Fruit fly (Drosophila melanogaster) whole organism, embryonic: Measurements from ENCODE around the gene CG12289.

Experiments
- Adf1 ChIP-seq: fragments of 200-800 bp; sonication (Bioruptor generic); IDR thresholded peaks from 2 replicates; pipeline ENCODE4 v1.3.6; 2022; ENCODE audit warnings: missing biosample characterization, missing genetic modification characterization
- Awh ChIP-seq: fragments of 200-800 bp; sonication (Bioruptor generic); IDR thresholded peaks from 2 replicates; pipeline ENCODE4, ENCODE4 v1.3.6; 2022; ENCODE audit warnings: missing biosample characterization, missing genetic modification characterization
- Bdp1 ChIP-seq: fragments of 200-800 bp; sonication (Bioruptor generic); optimal IDR thresholded peaks from 3 replicates; lab custom pipeline; 2016; ENCODE audit warnings: missing biosample characterization, missing genetic modification characterization
- CG10147 ChIP-seq: fragments of 200-800 bp; sonication (Bioruptor generic); optimal IDR thresholded peaks from 2 replicates; lab custom pipeline; 2019; ENCODE audit warnings: missing biosample characterization, mild to moderate bottlenecking, missing genetic modification characterization, moderate library complexity
- CG10209 ChIP-seq: fragments of 200-800 bp; sonication (Bioruptor generic); optimal IDR thresholded peaks from 3 replicates; lab custom pipeline; 2017; ENCODE audit warnings: missing biosample characterization, mild to moderate bottlenecking, missing genetic modification characterization, missing genetic modification reagents
- CG10462 ChIP-seq: fragments of 200-800 bp; sonication (Bioruptor generic); optimal IDR thresholded peaks from 2 replicates; lab custom pipeline; 2016; ENCODE audit warnings: missing biosample characterization, missing genetic modification characterization
- CG10543 ChIP-seq: fragments of 200-800 bp; sonication (Bioruptor generic); optimal IDR thresholded peaks from 3 replicates; lab custom pipeline; 2017; ENCODE audit warnings: missing biosample characterization, mild to moderate bottlenecking, missing genetic modification characterization, moderate library complexity
- CG11093 ChIP-seq: fragments of 200-800 bp; sonication (Bioruptor generic); IDR thresholded peaks from 3 replicates; pipeline ENCODE4 v1.3.6; 2022; ENCODE audit warnings: missing biosample characterization, missing genetic modification characterization
- CG11247 ChIP-seq: fragments of 200-800 bp; sonication (Bioruptor generic); IDR thresholded peaks from 2 replicates; pipeline ENCODE4 v1.3.6; 2022; ENCODE audit warnings: missing biosample characterization, missing genetic modification characterization
- CG12769 ChIP-seq: fragments of 200-800 bp; sonication (Bioruptor generic); optimal IDR thresholded peaks from 2 replicates; lab custom pipeline; 2019; ENCODE audit warnings: missing biosample characterization, mild to moderate bottlenecking, missing genetic modification characterization, moderate library complexity
- CG15269 ChIP-seq: fragments of 200-800 bp; sonication (Bioruptor generic); optimal IDR thresholded peaks from 2 replicates; lab custom pipeline; 2018; ENCODE audit warnings: missing biosample characterization, mild to moderate bottlenecking, missing genetic modification characterization, moderate library complexity
- CG1603 ChIP-seq: fragments of 200-800 bp; sonication (Bioruptor generic); optimal IDR thresholded peaks from 2 replicates; lab custom pipeline; 2019; ENCODE audit warnings: missing biosample characterization, mild to moderate bottlenecking, missing genetic modification characterization, moderate library complexity
- CG17568 ChIP-seq: fragments of 200-800 bp; sonication (Bioruptor generic); optimal IDR thresholded peaks from 2 replicates; lab custom pipeline; 2018; ENCODE audit warnings: missing biosample characterization, mild to moderate bottlenecking, missing genetic modification characterization, moderate library complexity
- CG2199 ChIP-seq: fragments of 200-800 bp; sonication (Bioruptor generic); IDR thresholded peaks from 3 replicates; pipeline ENCODE4 v1.3.6; 2022; ENCODE audit warnings: missing biosample characterization, missing genetic modification characterization
- CG2712 ChIP-seq: fragments of 200-800 bp; optimal IDR thresholded peaks from 3 replicates; lab custom pipeline; 2019; ENCODE audit warnings: missing biosample characterization, mild to moderate bottlenecking, missing genetic modification characterization, moderate library complexity
- CG3281 ChIP-seq: fragments of 200-800 bp; sonication (Bioruptor generic); optimal IDR thresholded peaks from 3 replicates; lab custom pipeline; 2017; ENCODE audit warnings: missing biosample characterization, mild to moderate bottlenecking, missing genetic modification characterization
- CG34422 ChIP-seq: fragments of 200-800 bp; sonication (Bioruptor generic); IDR thresholded peaks from 3 replicates; pipeline ENCODE4 v1.3.6; 2022; ENCODE audit warnings: missing biosample characterization, missing genetic modification characterization
- CG4282 ChIP-seq: fragments of 200-800 bp; sonication (Bioruptor generic); optimal IDR thresholded peaks from 2 replicates; lab custom pipeline; 2016; ENCODE audit warnings: missing biosample characterization, missing genetic modification characterization
- CG4424 ChIP-seq: fragments of 200-800 bp; sonication (Bioruptor generic); optimal IDR thresholded peaks from 3 replicates; lab custom pipeline; 2016; ENCODE audit warnings: missing biosample characterization, missing genetic modification characterization
- CG9932 ChIP-seq: fragments of 200-800 bp; sonication (Bioruptor generic); IDR thresholded peaks from 2 replicates; pipeline ENCODE4 v1.3.6; 2022; ENCODE audit warnings: missing biosample characterization, missing genetic modification characterization
- CrebB ChIP-seq: fragments of 200-800 bp; sonication (Bioruptor generic); optimal IDR thresholded peaks from 3 replicates; lab custom pipeline; 2018; ENCODE audit warnings: missing biosample characterization, mild to moderate bottlenecking, missing genetic modification characterization
- Dip2 ChIP-seq: fragments of 200-800 bp; sonication (Bioruptor generic); IDR thresholded peaks from 2 replicates; pipeline ENCODE4 v1.3.6; 2022; ENCODE audit warnings: missing biosample characterization, missing genetic modification characterization
- Drgx ChIP-seq: fragments of 200-800 bp; sonication (Bioruptor generic); IDR thresholded peaks from 2 replicates; pipeline ENCODE4 v1.3.6; 2022; ENCODE audit warnings: missing biosample characterization, missing genetic modification characterization
- Eip74EF ChIP-seq, 2 experiments: fragments of 200-800 bp in 1 of 2; fragments of >200 bp in 1 of 2; sonication (Bioruptor generic) in 1 of 2; optimal IDR thresholded peaks; 2 replicates each; lab custom pipeline; 2017 to 2019; ENCODE audit warnings: missing biosample characterization in 2 of 2, missing genetic modification characterization in 2 of 2, mild to moderate bottlenecking in 1 of 2, moderate library complexity in 1 of 2
- Fer1 ChIP-seq: fragments of 200-800 bp; sonication (Bioruptor generic); optimal IDR thresholded peaks from 2 replicates; lab custom pipeline; 2017; ENCODE audit warnings: missing biosample characterization, mild to moderate bottlenecking, missing genetic modification characterization
- Hey ChIP-seq: fragments of 200-800 bp; sonication (Bioruptor generic); optimal IDR thresholded peaks from 3 replicates; lab custom pipeline; 2018; ENCODE audit warnings: missing biosample characterization, mild to moderate bottlenecking, missing genetic modification characterization
- Hsf ChIP-seq: fragments of 200-800 bp; sonication (Bioruptor generic); optimal IDR thresholded peaks from 3 replicates; lab custom pipeline; 2016; ENCODE audit warnings: missing biosample characterization, missing genetic modification characterization
- Lpt ChIP-seq: fragments of >200 bp; optimal IDR thresholded peaks from 2 replicates; lab custom pipeline; 2018; ENCODE audit warnings: missing biosample characterization, missing genetic modification characterization
- abd-A ChIP-seq: fragments of 200-800 bp; sonication (Bioruptor generic); optimal IDR thresholded peaks from 3 replicates; lab custom pipeline; 2019; ENCODE audit warnings: missing biosample characterization, mild to moderate bottlenecking, missing genetic modification characterization, moderate library complexity
- amos ChIP-seq: fragments of 200-800 bp; sonication (Bioruptor generic); IDR thresholded peaks from 2 replicates; pipeline ENCODE4 v1.3.6; 2022; ENCODE audit warnings: missing biosample characterization, missing genetic modification characterization; ENCODE audit not compliant: partially characterized antibody
- cg ChIP-seq: fragments of 200-800 bp; sonication (Bioruptor generic); optimal IDR thresholded peaks from 3 replicates; lab custom pipeline; 2019; ENCODE audit warnings: missing biosample characterization, mild to moderate bottlenecking, missing genetic modification characterization, moderate library complexity
- ems ChIP-seq: fragments of 200-800 bp; sonication (Bioruptor generic); optimal IDR thresholded peaks from 3 replicates; lab custom pipeline; 2016; ENCODE audit warnings: missing biosample characterization, missing genetic modification characterization
- eve ChIP-seq, 2 experiments: fragments of >200 bp; optimal IDR thresholded peaks; 2 replicates each; lab custom pipeline; 2017; ENCODE audit warnings: missing biosample characterization in 2 of 2, missing genetic modification characterization in 2 of 2
- exex ChIP-seq: fragments of 200-800 bp; sonication (Bioruptor generic); optimal IDR thresholded peaks from 4 replicates; lab custom pipeline; 2018; ENCODE audit warnings: missing biosample characterization, mild to moderate bottlenecking, missing genetic modification characterization, moderate library complexity
- ftz-f1 ChIP-seq: fragments of 200-800 bp; sonication (Bioruptor generic); optimal IDR thresholded peaks from 2 replicates; lab custom pipeline; 2016; ENCODE audit warnings: missing biosample characterization, missing genetic modification characterization
- gcm ChIP-seq: fragments of 200-800 bp; sonication (Bioruptor generic); optimal IDR thresholded peaks from 2 replicates; lab custom pipeline; 2019; ENCODE audit warnings: missing biosample characterization, mild to moderate bottlenecking, missing genetic modification characterization, moderate library complexity
- hb ChIP-seq: fragments of 200-800 bp; sonication (Bioruptor generic); IDR thresholded peaks from 3 replicates; pipeline ENCODE4 v1.3.6; 2022; ENCODE audit warnings: missing biosample characterization, missing genetic modification characterization; ENCODE audit not compliant: partially characterized antibody
- lilli ChIP-seq: fragments of 200-800 bp; sonication (Bioruptor generic); optimal IDR thresholded peaks from 3 replicates; lab custom pipeline; 2016; ENCODE audit warnings: missing biosample characterization, missing genetic modification characterization
- nom ChIP-seq: fragments of 200-800 bp; sonication (Bioruptor generic); optimal IDR thresholded peaks from 2 replicates; lab custom pipeline; 2017; ENCODE audit warnings: missing biosample characterization, missing genetic modification characterization, mild to moderate bottlenecking, moderate library complexity, missing genetic modification reagents
- pb ChIP-seq: fragments of 200-800 bp; sonication (Bioruptor generic); optimal IDR thresholded peaks from 3 replicates; lab custom pipeline; 2016; ENCODE audit warnings: missing biosample characterization, missing genetic modification characterization
- rib ChIP-seq: fragments of 200-800 bp; sonication (Bioruptor generic); IDR thresholded peaks from 2 replicates; pipeline ENCODE4 v1.3.6; 2022; ENCODE audit warnings: missing biosample characterization, missing genetic modification characterization
- row ChIP-seq: fragments of 200-800 bp; sonication (Bioruptor generic); IDR thresholded peaks from 3 replicates; pipeline ENCODE4 v1.3.6; 2022; ENCODE audit warnings: missing biosample characterization, missing genetic modification characterization
- salm ChIP-seq: fragments of 200-800 bp; sonication (Bioruptor generic); optimal IDR thresholded peaks from 2 replicates; lab custom pipeline; 2018; ENCODE audit warnings: missing biosample characterization, mild to moderate bottlenecking, missing genetic modification characterization
- schlank ChIP-seq: fragments of 200-800 bp; sonication (Bioruptor generic); optimal IDR thresholded peaks from 2 replicates; lab custom pipeline; 2018; ENCODE audit warnings: missing biosample characterization, mild to moderate bottlenecking, missing genetic modification characterization
- sqz ChIP-seq: fragments of 200-800 bp; sonication (Bioruptor generic); optimal IDR thresholded peaks from 3 replicates; lab custom pipeline; 2018; ENCODE audit warnings: missing biosample characterization, mild to moderate bottlenecking, missing genetic modification characterization
- tna ChIP-seq: fragments of 200-800 bp; sonication (Bioruptor generic); IDR thresholded peaks from 2 replicates; pipeline ENCODE4 v1.3.6; 2022; ENCODE audit warnings: missing biosample characterization, missing genetic modification characterization; ENCODE audit not compliant: partially characterized antibody
- toy ChIP-seq: fragments of 200-800 bp; sonication (Bioruptor generic); IDR thresholded peaks from 2 replicates; pipeline ENCODE4 v1.3.6; 2022; ENCODE audit warnings: missing biosample characterization, missing genetic modification characterization
- tx ChIP-seq: fragments of 200-800 bp; sonication (Bioruptor generic); optimal IDR thresholded peaks from 2 replicates; lab custom pipeline; 2016; ENCODE audit warnings: missing biosample characterization, missing genetic modification characterization

CG12289 gene

dm6 chr3L:11419344-11419743, 38.9 kb downstream of the CG12289 start (continued):
- TF ChIP-seq eve (GFP tag; optimal IDR thresholded peaks at IDR 0.05; lab: Kevin White, UChicago), result no peak
- TF ChIP-seq ems (GFP tag; lab: Kevin White, UChicago), result no peak
- TF ChIP-seq tx (GFP tag; lab: Kevin White, UChicago), result no peak
- TF ChIP-seq CG9932 (GFP tag; lab: Robert Waterston, UW), result peak; percentile 17; the same call in 1 of the 2 replicates
- no peak for TF ChIP-seq lilli (GFP tag; lab: Kevin White, UChicago)
- TF ChIP-seq cg (GFP tag; lab: Kevin White, UChicago), result peak; percentile 18
- peak; percentile 28 for TF ChIP-seq Fer1
- TF ChIP-seq CG11247, result 0 out of 2 replicates have a peak, but pooled peaks have one; percentile 22
- no peak for TF ChIP-seq Hsf
- TF ChIP-seq exex, result peak; percentile 5
- TF ChIP-seq Lpt (GFP tag; lab: Kevin White, UChicago), result no peak
- no peak for TF ChIP-seq CG2712 (tag; lab: Kevin White, UChicago)
- no peak for TF ChIP-seq amos
- TF ChIP-seq Dip2 (GFP tag; lab: Robert Waterston, UW), result no peak
- TF ChIP-seq salm (tag; lab: Kevin White, UChicago), result peak; percentile 53
- TF ChIP-seq CG4424 (GFP tag; lab: Kevin White, UChicago), result no peak
- peak; percentile 8 for TF ChIP-seq pb (GFP tag; lab: Kevin White, UChicago)
- TF ChIP-seq CG17568 (GFP tag; lab: Kevin White, UChicago), result peak; percentile 19
- TF ChIP-seq nom (GFP tag; lab: Kevin White, UChicago), result no peak
- TF ChIP-seq sqz (GFP tag; lab: Kevin White, UChicago), result no peak
- peak; percentile 38 for TF ChIP-seq CG10543 (GFP tag; lab: Kevin White, UChicago)
- no peak for TF ChIP-seq tna (GFP tag; lab: Robert Waterston, UW)
- no peak for TF ChIP-seq gcm (GFP tag; lab: Kevin White, UChicago)
- TF ChIP-seq Bdp1 (GFP tag; lab: Kevin White, UChicago), result no peak
- no peak for TF ChIP-seq CrebB (tag; lab: Kevin White, UChicago)
- peak; percentile 41; the same call in 1 of the 2 replicates for TF ChIP-seq Awh (GFP tag; lab: Robert Waterston, UW)
- peak; percentile 12 for TF ChIP-seq CG10147
- TF ChIP-seq abd-A (tag; lab: Kevin White, UChicago), result peak; percentile 97
- peak; percentile 16 for TF ChIP-seq Hey (tag; lab: Kevin White, UChicago)
- no peak for TF ChIP-seq Drgx (GFP tag; lab: Robert Waterston, UW)
- TF ChIP-seq CG4282 (GFP tag; lab: Kevin White, UChicago), result peak; percentile 4
- TF ChIP-seq hb (GFP tag; lab: Robert Waterston, UW), result no peak
- 0 out of 2 replicates have a peak, but pooled peaks have one; percentile 35 for TF ChIP-seq rib
- no peak for TF ChIP-seq Adf1
- TF ChIP-seq CG12769 (tag; lab: Kevin White, UChicago), result peak; percentile 55
- TF ChIP-seq Eip74EF (GFP tag; optimal IDR thresholded peaks at IDR 0.05; lab: Kevin White, UChicago), result peak in 1 of 2 experiments; percentile 27
- peak; percentile 51 for TF ChIP-seq CG15269 (tag; lab: Kevin White, UChicago)
- TF ChIP-seq CG1603 (tag; lab: Kevin White, UChicago), result no peak
- no peak for TF ChIP-seq CG34422 (GFP tag; lab: Robert Waterston, UW)
- TF ChIP-seq ftz-f1 (GFP tag; lab: Kevin White, UChicago), result no peak
- TF ChIP-seq toy, result no peak
- no peak for TF ChIP-seq CG10462 (GFP tag; lab: Kevin White, UChicago)
- peak; percentile 28 for TF ChIP-seq CG10209
- peak; percentile 29 for TF ChIP-seq CG3281
- no peak for TF ChIP-seq schlank (tag; lab: Kevin White, UChicago)
- no peak for TF ChIP-seq row
- peak; percentile 91 for TF ChIP-seq CG2199 (GFP tag; lab: Robert Waterston, UW)
- TF ChIP-seq CG11093 (GFP tag; lab: Robert Waterston, UW), result no peak
